Worm (Caenorhabditis elegans) whole organism, L2 larva: ENCODE measurements around the gene F40G12.5.

Experiments
- R02D3.7 ChIP-seq: fragments of 150-350 bp; optimal IDR thresholded peaks from 2 replicates; lab custom pipeline; 2014; ENCODE audit warnings: missing biosample characterization, missing genetic modification characterization
- ceh-82 ChIP-seq: fragments of 150-350 bp; optimal IDR thresholded peaks from 2 replicates; lab custom pipeline; 2014; ENCODE audit warnings: missing biosample characterization, missing genetic modification characterization
- elt-3 ChIP-seq: sonication (generic microtip); optimal IDR thresholded peaks from 2 replicates; lab custom pipeline; 2017; ENCODE audit warnings: missing biosample characterization, missing genetic modification characterization
- lin-39 ChIP-seq: fragments of 150-350 bp; optimal IDR thresholded peaks from 2 replicates; lab custom pipeline; 2014; ENCODE audit warnings: missing biosample characterization, missing genetic modification reagents, missing genetic modification characterization
- nhr-11 ChIP-seq: fragments of 150-350 bp; optimal IDR thresholded peaks from 2 replicates; lab custom pipeline; 2014; ENCODE audit warnings: missing biosample characterization, missing genetic modification characterization
- nhr-21 ChIP-seq: fragments of 150-350 bp; optimal IDR thresholded peaks from 2 replicates; lab custom pipeline; 2014; ENCODE audit warnings: missing biosample characterization, missing genetic modification characterization
- peb-1 ChIP-seq: fragments of 150-350 bp; optimal IDR thresholded peaks from 2 replicates; lab custom pipeline; 2014; ENCODE audit warnings: missing biosample characterization, missing genetic modification characterization
- skn-1 ChIP-seq: sonication (generic microtip); optimal IDR thresholded peaks from 2 replicates; lab custom pipeline; 2017; ENCODE audit warnings: missing biosample characterization, missing genetic modification characterization
- snpc-4 ChIP-seq: fragments of 150-350 bp; optimal IDR thresholded peaks from 2 replicates; lab custom pipeline; 2014; ENCODE audit warnings: missing biosample characterization, missing genetic modification characterization
- unc-39 ChIP-seq: fragments of 150-350 bp; optimal IDR thresholded peaks from 2 replicates; lab custom pipeline; 2014; ENCODE audit warnings: missing biosample characterization, missing genetic modification characterization
- unc-62 ChIP-seq: fragments of 150-350 bp; optimal IDR thresholded peaks from 2 replicates; lab custom pipeline; 2014; ENCODE audit warnings: missing biosample characterization, missing genetic modification reagents, missing genetic modification characterization
- zag-1 ChIP-seq: fragments of 150-350 bp; optimal IDR thresholded peaks from 2 replicates; lab custom pipeline; 2014; ENCODE audit warnings: missing biosample characterization, missing genetic modification characterization

ce11 chrV:14223141-14223540, 47.5 kb downstream of the F40G12.5 start:
- TF ChIP-seq unc-62 = no peak
- no peak for TF ChIP-seq unc-39
- TF ChIP-seq skn-1 (tag; lab: Kevin White, UChicago) = no peak
- no peak for TF ChIP-seq zag-1
- TF ChIP-seq R02D3.7 = no peak
- no peak for TF ChIP-seq ceh-82 (tag; lab: Kevin White, UChicago)
- no peak for TF ChIP-seq nhr-21 (tag; lab: Kevin White, UChicago)
- no peak for TF ChIP-seq elt-3 (tag; lab: Kevin White, UChicago)
- no peak for TF ChIP-seq peb-1 (tag; lab: Kevin White, UChicago)
- no peak for TF ChIP-seq lin-39 (tag; lab: Kevin White, UChicago)
- no peak for TF ChIP-seq nhr-11 (tag; lab: Kevin White, UChicago)
- no peak for TF ChIP-seq snpc-4 (tag; lab: Kevin White, UChicago)
